Worm (Caenorhabditis elegans) whole organism, L3 larva: ENCODE results near the gene wdr-5.3.

Experiments used
- R02D3.7 ChIP-seq: fragments of 150-350 bp; optimal IDR thresholded peaks from 2 replicates; lab custom pipeline; 2014; ENCODE audit warnings: missing biosample characterization, missing genetic modification characterization
- ceh-82 ChIP-seq: fragments of 150-350 bp; optimal IDR thresholded peaks from 2 replicates; lab custom pipeline; 2014; ENCODE audit warnings: missing biosample characterization, missing genetic modification characterization
- elt-3 ChIP-seq, 3 experiments: fragments of 150-350 bp in 1 of 3; sonication (generic microtip) in 2 of 3; optimal IDR thresholded peaks; 2 replicates in 2 of 3; 4 replicates in 1 of 3; lab custom pipeline; 2014 to 2017; ENCODE audit warnings: missing biosample characterization in 3 of 3, missing genetic modification characterization in 3 of 3
- unc-62 ChIP-seq: fragments of 150-350 bp; sonication (generic microtip); optimal IDR thresholded peaks from 4 replicates; lab custom pipeline; 2014; ENCODE audit warnings: missing biosample characterization, missing genetic modification reagents, missing genetic modification characterization
- ztf-11 ChIP-seq: fragments of 150-350 bp; optimal IDR thresholded peaks from 2 replicates; lab custom pipeline; 2014; ENCODE audit warnings: missing biosample characterization, missing genetic modification characterization

DNA sequence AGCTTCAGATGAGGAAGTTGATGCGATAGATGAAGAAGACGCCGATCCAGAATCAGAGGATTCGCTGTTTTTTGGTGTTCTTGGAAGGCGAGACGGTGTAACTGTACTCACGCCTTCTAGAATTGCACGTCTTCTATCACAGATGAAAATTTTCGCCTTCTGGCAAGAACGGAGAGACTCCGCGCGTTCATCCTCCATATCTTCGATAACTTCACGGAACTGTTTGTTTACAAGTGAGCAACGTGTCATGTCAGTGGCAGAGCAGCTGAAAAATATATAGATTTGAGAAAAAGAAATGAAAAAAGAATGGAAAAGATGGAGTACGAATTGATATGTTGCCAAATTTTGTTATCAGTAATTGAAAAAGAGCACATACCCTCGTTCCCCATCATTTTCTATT lies 22.3 kb upstream of the wdr-5.3 start:
- TF ChIP-seq unc-62 (GFP tag; lab: Kevin White, UChicago) (no peak), elt-3 (tag; optimal IDR thresholded peaks at IDR 0.05; lab: Kevin White, UChicago) (no peak), R02D3.7 (tag; lab: Kevin White, UChicago) (no peak), ztf-11 (tag; lab: Kevin White, UChicago) (no peak), ceh-82 (tag; lab: Kevin White, UChicago) (no peak)
